Worm (Caenorhabditis elegans): ENCODE measurements around the gene cox-15.

Gene cox-15

DNA sequence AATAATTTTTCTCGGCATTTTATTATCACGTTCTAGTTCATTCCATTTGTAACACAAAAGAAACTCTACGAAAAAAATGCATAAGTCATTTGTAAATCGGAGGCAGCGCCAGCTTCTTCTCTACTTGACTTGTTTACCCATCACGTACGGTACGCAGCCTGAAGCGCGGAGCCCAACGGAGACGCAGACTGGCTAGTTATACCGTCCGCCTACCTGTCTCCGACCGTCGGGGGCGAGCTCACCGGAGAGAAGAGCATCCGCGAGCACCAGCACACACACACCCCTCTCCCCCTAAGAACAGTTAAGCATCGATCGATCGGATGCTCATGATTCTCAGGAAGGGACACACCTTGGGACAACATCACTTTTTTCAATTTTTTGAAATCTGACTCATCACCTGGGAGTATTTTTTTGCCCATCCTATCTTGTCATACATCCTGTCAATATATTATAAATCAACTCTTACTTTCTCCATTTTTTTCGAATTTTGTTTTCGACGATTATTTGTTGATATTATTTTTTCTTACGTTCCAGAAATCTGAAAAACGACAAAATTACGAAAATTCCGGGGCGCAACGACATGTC lies 12.9 kb downstream of the cox-15 start, which contains the start of gene plpr-1:
plpr-1 (plus strand) TSS at position 535 of the 585 bp plus-strand sequence.
- TF ChIP-seq tlp-1 (tag; optimal IDR thresholded peaks at IDR 0.05): no peak
- TF ChIP-seq snu-23 (GFP tag; optimal IDR thresholded peaks at IDR 0.05): no peak
- no peak for TF ChIP-seq efl-3 (GFP tag; optimal IDR thresholded peaks at IDR 0.05)
- TF ChIP-seq dsc-1 (tag; optimal IDR thresholded peaks at IDR 0.05): no peak
- no peak for TF ChIP-seq lin-15B (tag; optimal IDR thresholded peaks at IDR 0.05)
- TF ChIP-seq hpl-2 (GFP tag; optimal IDR thresholded peaks at IDR 0.05): no peak

DNA sequence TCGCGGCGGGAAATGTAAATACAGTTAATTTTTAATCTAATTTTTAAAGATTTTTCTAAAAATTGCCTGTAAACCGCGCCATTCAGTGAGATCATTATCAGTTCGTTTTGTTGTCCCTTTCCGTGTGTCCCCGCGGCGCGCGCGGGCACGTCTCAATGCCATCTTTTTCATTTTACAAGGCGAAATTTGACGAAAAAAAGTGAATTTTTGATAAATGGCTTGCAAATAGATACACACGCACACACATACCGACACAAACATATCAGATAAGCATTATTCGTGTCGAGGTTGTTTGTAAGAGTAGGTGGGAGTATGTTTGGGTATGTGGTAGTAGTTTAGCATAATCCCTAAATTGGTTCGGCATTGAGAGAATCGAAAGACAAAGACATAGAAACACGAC lies 29.0 kb downstream of the cox-15 start:
- TF ChIP-seq mdl-1 (tag; optimal IDR thresholded peaks at IDR 0.05): no peak
- TF ChIP-seq nhr-76 (tag; optimal IDR thresholded peaks at IDR 0.05): no peak
- no peak for TF ChIP-seq nhr-12 (tag; optimal IDR thresholded peaks at IDR 0.05)
- no peak for TF ChIP-seq dpl-1 (GFP tag; optimal IDR thresholded peaks at IDR 0.05)
- TF ChIP-seq mab-9 (GFP tag; IDR thresholded peaks at IDR 0.05): no peak
- peak; percentile 17 for TF ChIP-seq snu-23 (GFP tag; optimal IDR thresholded peaks at IDR 0.05)
- TF ChIP-seq mep-1 (tag; optimal IDR thresholded peaks at IDR 0.05): peak; percentile 9
- no peak for TF ChIP-seq ces-1 (GFP tag; optimal IDR thresholded peaks at IDR 0.05)
- no peak for TF ChIP-seq ztf-11 (tag; optimal IDR thresholded peaks at IDR 0.05)
- TF ChIP-seq alr-1 (tag; optimal IDR thresholded peaks at IDR 0.05; ENCODE audit: borderline replicate concordance): no peak
- no peak for TF ChIP-seq zip-4 (GFP tag; optimal IDR thresholded peaks at IDR 0.05)
- TF ChIP-seq unc-30 (tag; optimal IDR thresholded peaks at IDR 0.05): no peak
- TF ChIP-seq fkh-4 (tag; optimal IDR thresholded peaks at IDR 0.05; ENCODE audit: borderline replicate concordance): no peak
- peak; percentile 92 for TF ChIP-seq nhr-85 (tag)
- TF ChIP-seq tbx-2 (tag; optimal IDR thresholded peaks at IDR 0.05): no peak
- TF ChIP-seq sup-37 (GFP tag; optimal IDR thresholded peaks at IDR 0.05): no peak
- TF ChIP-seq lin-14 (GFP tag; optimal IDR thresholded peaks at IDR 0.05): peak; percentile 70
- TF ChIP-seq aha-1 (tag; optimal IDR thresholded peaks at IDR 0.05): no peak
- TF ChIP-seq blmp-1 (tag; optimal IDR thresholded peaks at IDR 0.05): peak; percentile 96
- TF ChIP-seq hlh-4 (tag; optimal IDR thresholded peaks at IDR 0.05): no peak
- no peak for TF ChIP-seq nhr-90 (tag; optimal IDR thresholded peaks at IDR 0.05; ENCODE audit: poor library complexity)
- TF ChIP-seq ztf-4 (tag; optimal IDR thresholded peaks at IDR 0.05): no peak
- no peak for TF ChIP-seq unc-130 (tag; optimal IDR thresholded peaks at IDR 0.05)

DNA sequence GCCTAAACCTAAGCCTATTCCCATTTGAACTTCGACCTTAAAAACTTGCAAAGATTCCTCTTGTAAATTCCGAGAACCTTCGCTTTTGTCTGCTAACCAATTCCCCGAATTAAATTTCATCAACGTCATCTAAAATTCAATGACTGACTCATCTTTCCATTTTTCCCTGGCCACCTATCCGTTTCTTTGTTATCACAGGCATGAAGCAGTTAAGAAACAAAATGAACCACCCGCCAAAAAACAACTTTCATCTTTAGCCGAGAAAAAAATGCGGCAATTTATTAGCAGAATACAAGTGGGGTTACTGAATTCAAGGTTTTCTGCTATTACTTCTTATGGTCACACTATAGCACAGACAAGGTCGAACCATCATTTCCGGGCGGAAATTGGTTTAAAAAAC lies 30.0 kb downstream of the cox-15 start:
- TF ChIP-seq elt-3 (tag; optimal IDR thresholded peaks at IDR 0.05) (no peak), sptf-1 (tag; optimal IDR thresholded peaks at IDR 0.05) (no peak), C04F5.9 (tag; optimal IDR thresholded peaks at IDR 0.05) (no peak), lin-14 (GFP tag; optimal IDR thresholded peaks at IDR 0.05) (peak; percentile 35), ceh-8 (GFP tag; optimal IDR thresholded peaks at IDR 0.05) (no peak), zip-4 (GFP tag; optimal IDR thresholded peaks at IDR 0.05) (no peak), Y116A8C.19 (tag; optimal IDR thresholded peaks at IDR 0.05; ENCODE audit: borderline replicate concordance) (no peak), nhr-85 (tag) (peak; percentile 70), blmp-1 (tag; optimal IDR thresholded peaks at IDR 0.05) (peak; percentile 54), egl-13 (tag; optimal IDR thresholded peaks at IDR 0.05) (no peak), aly-2 (tag; optimal IDR thresholded peaks at IDR 0.05) (no peak), ceh-63 (GFP tag; optimal IDR thresholded peaks at IDR 0.05) (no peak), nhr-90 (tag; optimal IDR thresholded peaks at IDR 0.05; ENCODE audit: poor library complexity) (no peak)

DNA sequence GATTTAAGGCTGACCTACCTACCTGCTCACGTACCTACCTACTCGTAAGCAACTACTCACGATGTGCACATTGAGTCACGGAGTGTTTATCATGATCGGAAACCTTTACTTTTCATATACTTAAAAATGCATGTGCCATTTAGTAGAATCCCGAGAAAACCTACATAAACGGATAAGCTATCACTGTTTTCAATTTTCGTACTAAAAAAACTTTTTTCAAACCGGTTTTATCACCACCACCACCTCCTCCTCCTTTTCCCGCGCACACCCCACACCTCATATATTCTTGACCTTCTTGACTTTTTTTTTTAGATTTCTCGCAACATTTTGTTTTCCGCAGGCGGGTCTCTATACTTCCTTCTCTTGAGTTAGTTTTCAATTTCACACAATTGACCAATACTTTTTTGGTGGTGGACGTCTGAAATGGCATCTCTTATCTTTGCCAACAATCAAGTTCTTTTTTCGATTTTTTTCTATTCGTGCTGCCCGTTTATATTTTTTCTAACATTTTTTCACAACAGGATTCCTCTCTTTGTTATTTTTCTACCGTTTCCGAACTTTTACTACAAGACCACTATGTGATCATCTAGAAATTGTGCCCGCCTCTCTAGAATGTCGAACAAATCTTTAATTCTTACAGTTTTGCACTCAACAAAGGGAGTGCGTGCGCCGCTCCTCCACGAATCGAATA lies 32.0 kb downstream of the cox-15 start, which contains the start of gene srap-1:
srap-1 (plus strand) TSS at position 641 of the 691 bp plus-strand sequence.
- peak; percentile 48 for TF ChIP-seq blmp-1 (tag; optimal IDR thresholded peaks at IDR 0.05)
- TF ChIP-seq alr-1 (tag; optimal IDR thresholded peaks at IDR 0.05; ENCODE audit: borderline replicate concordance): no peak
- peak; percentile 56 for TF ChIP-seq grh-1 (GFP tag; IDR thresholded peaks at IDR 0.05)
- TF ChIP-seq hlh-17 (GFP tag; optimal IDR thresholded peaks at IDR 0.05; ENCODE audit: borderline replicate concordance): no peak
- TF ChIP-seq lin-14 (GFP tag; optimal IDR thresholded peaks at IDR 0.05): peak; percentile 8
- TF ChIP-seq ets-5 (GFP tag; IDR thresholded peaks at IDR 0.05): no peak
- TF ChIP-seq lin-35 (GFP tag; optimal IDR thresholded peaks at IDR 0.05): no peak
- no peak for TF ChIP-seq ztf-4 (tag; optimal IDR thresholded peaks at IDR 0.05)
- TF ChIP-seq nhr-85 (tag): peak; percentile 68

Data from whole organism, L1 larva.